Fruit fly (Drosophila melanogaster) whole organism, wandering third instar larva: ENCODE measurements around the gene Dip-B.
A peak's percentile ranks its signal among the peaks of the same experiment; 100 is the strongest.

ENCODE experiments used
- OdsH ChIP-seq: fragments of 200-800 bp; sonication (Bioruptor generic); optimal IDR thresholded peaks from 2 replicates; lab custom pipeline; 2016; ENCODE audit warnings: missing biosample characterization, mild to moderate bottlenecking, missing genetic modification characterization
- Sp1 ChIP-seq: fragments of 200-800 bp; sonication (Bioruptor generic); optimal IDR thresholded peaks from 3 replicates; lab custom pipeline; 2019; ENCODE audit warnings: missing biosample characterization, mild to moderate bottlenecking, missing genetic modification characterization, moderate library complexity
- dmrt93B ChIP-seq: fragments of 200-800 bp; sonication (Bioruptor generic); optimal IDR thresholded peaks from 2 replicates; lab custom pipeline; 2018; ENCODE audit warnings: missing biosample characterization, mild to moderate bottlenecking, missing genetic modification characterization
- pan ChIP-seq: fragments of >200 bp; optimal IDR thresholded peaks from 2 replicates; lab custom pipeline; 2017
- psq ChIP-seq: fragments of 200-800 bp; sonication (Bioruptor generic); optimal IDR thresholded peaks from 3 replicates; lab custom pipeline; 2017; ENCODE audit warnings: missing biosample characterization, mild to moderate bottlenecking, missing genetic modification characterization, moderate library complexity
- sv ChIP-seq: fragments of 200-800 bp; sonication (Bioruptor generic); optimal IDR thresholded peaks from 3 replicates; lab custom pipeline; 2016; ENCODE audit warnings: missing biosample characterization, missing genetic modification characterization
- woc ChIP-seq: sonication (Bioruptor generic); optimal IDR thresholded peaks from 2 replicates; lab custom pipeline; 2016; ENCODE audit warnings: missing biosample characterization, mild to moderate bottlenecking, missing genetic modification characterization

dm6 chr3R:13800430-13800848 is 18.4 kb downstream of the Dip-B start:
- TF ChIP-seq dmrt93B (GFP tag; lab: Kevin White, UChicago) (peak; percentile 27), woc (GFP tag; lab: Kevin White, UChicago) (peak; percentile 0), psq (GFP tag; lab: Kevin White, UChicago) (peak; percentile 63), Sp1 (GFP tag; lab: Kevin White, UChicago) (peak; percentile 79), sv (GFP tag; lab: Kevin White, UChicago) (peak; percentile 75), pan (no peak), OdsH (GFP tag; lab: Kevin White, UChicago) (peak; percentile 58)
